Worm (Caenorhabditis elegans): ENCODE data around the gene Y116A8C.43.
"Not testable (repeated sequence)": the region's sequence is repeated elsewhere in the genome, so short reads cannot be mapped to it uniquely, and the experiment has no call there.

The Y116A8C.43 gene

ce11 chrIV:17088849-17089248, at the start of gene Y116A8C.43:
TSS of gene Y116A8C.43 (plus strand) at chrIV:17088851.
- TF ChIP-seq hnd-1 (tag; optimal IDR thresholded peaks at IDR 0.05): no peak
- no peak for TF ChIP-seq tbx-37 (GFP tag; conservative IDR thresholded peaks at IDR 0.05)
- TF ChIP-seq ama-1 (optimal IDR thresholded peaks at IDR 0.05): peak; percentile 64

ce11 chrIV:17039545-17039944, 49.1 kb upstream of the Y116A8C.43 start, which contains the start of gene Y116A8C.19:
TSS of gene Y116A8C.19 (minus strand) at chrIV:17039645.
- TF ChIP-seq tbx-37 (GFP tag; conservative IDR thresholded peaks at IDR 0.05) (no peak), ceh-36 (tag; optimal IDR thresholded peaks at IDR 0.05) (no peak), sea-1 (GFP tag; conservative IDR thresholded peaks at IDR 0.05) (no peak), hmg-4 (GFP tag; optimal IDR thresholded peaks at IDR 0.05) (no peak), hnd-1 (tag; optimal IDR thresholded peaks at IDR 0.05) (no peak)

ce11 chrIV:17040618-17041017, 48.0 kb upstream of the Y116A8C.43 start, which contains the start of gene Y116A8C.20:
TSS of gene Y116A8C.20 (plus strand) at chrIV:17040918.
- TF ChIP-seq ceh-13 (GFP tag; optimal IDR thresholded peaks at IDR 0.05) (no peak), aly-1 (tag; optimal IDR thresholded peaks at IDR 0.05) (no peak), tbx-11 (GFP tag; IDR thresholded peaks at IDR 0.05) (no peak), hmbx-1 (tag; optimal IDR thresholded peaks at IDR 0.05) (no peak), sea-1 (GFP tag; conservative IDR thresholded peaks at IDR 0.05) (no peak), tbx-37 (GFP tag; conservative IDR thresholded peaks at IDR 0.05) (no peak), ama-1 (optimal IDR thresholded peaks at IDR 0.05) (no peak), ets-7 (tag; optimal IDR thresholded peaks at IDR 0.05) (no peak), flt-1 (GFP tag; IDR thresholded peaks at IDR 0.05) (no peak), F13C5.2 (tag; optimal IDR thresholded peaks at IDR 0.05) (no peak), B0310.2 (tag; optimal IDR thresholded peaks at IDR 0.05) (no peak), tra-4 (tag; optimal IDR thresholded peaks at IDR 0.05) (no peak), hmg-4 (GFP tag; optimal IDR thresholded peaks at IDR 0.05) (no peak), scrt-1 (GFP tag; IDR thresholded peaks at IDR 0.05) (no peak), hnd-1 (tag; optimal IDR thresholded peaks at IDR 0.05) (no peak), ceh-36 (tag; optimal IDR thresholded peaks at IDR 0.05) (no peak)

ce11 chrIV:17045691-17046090, 43.0 kb upstream of the Y116A8C.43 start, which contains the start of gene clec-195:
TSS of gene clec-195 (minus strand) at chrIV:17045791.
- TF ChIP-seq F13C5.2 (tag; optimal IDR thresholded peaks at IDR 0.05) (no peak), aly-1 (tag; optimal IDR thresholded peaks at IDR 0.05) (no peak), hnd-1 (tag; optimal IDR thresholded peaks at IDR 0.05) (no peak), hmg-4 (GFP tag; optimal IDR thresholded peaks at IDR 0.05) (no peak), flt-1 (GFP tag; IDR thresholded peaks at IDR 0.05) (no peak), scrt-1 (GFP tag; IDR thresholded peaks at IDR 0.05) (no peak)

ce11 chrIV:17048257-17048656, 40.4 kb upstream of the Y116A8C.43 start, which contains the start of gene athp-3:
TSS of gene athp-3 (minus strand) at chrIV:17048357.
- TF ChIP-seq ets-7 (tag; optimal IDR thresholded peaks at IDR 0.05) (no peak), tbx-11 (GFP tag; IDR thresholded peaks at IDR 0.05) (no peak), aly-1 (tag; optimal IDR thresholded peaks at IDR 0.05) (no peak), flt-1 (GFP tag; IDR thresholded peaks at IDR 0.05) (no peak), scrt-1 (GFP tag; IDR thresholded peaks at IDR 0.05) (no peak), hnd-1 (tag; optimal IDR thresholded peaks at IDR 0.05) (no peak), tbx-37 (GFP tag; conservative IDR thresholded peaks at IDR 0.05) (no peak), ceh-36 (tag; optimal IDR thresholded peaks at IDR 0.05) (no peak), ceh-13 (GFP tag; optimal IDR thresholded peaks at IDR 0.05) (no peak), sea-1 (GFP tag; conservative IDR thresholded peaks at IDR 0.05) (no peak), ama-1 (optimal IDR thresholded peaks at IDR 0.05) (no peak)

ce11 chrIV:17053261-17053660, 35.4 kb upstream of the Y116A8C.43 start, which contains the start of gene Y116A8C.23:
TSS of gene Y116A8C.23 (plus strand) at chrIV:17053561.
- TF ChIP-seq ama-1 (optimal IDR thresholded peaks at IDR 0.05): no peak
- TF ChIP-seq tbx-37 (GFP tag; conservative IDR thresholded peaks at IDR 0.05): no peak
- no peak for TF ChIP-seq F13C5.2 (tag; optimal IDR thresholded peaks at IDR 0.05)
- TF ChIP-seq ceh-13 (GFP tag; optimal IDR thresholded peaks at IDR 0.05): no peak
- TF ChIP-seq hmbx-1 (tag; optimal IDR thresholded peaks at IDR 0.05): no peak
- TF ChIP-seq tbx-11 (GFP tag; IDR thresholded peaks at IDR 0.05): no peak
- TF ChIP-seq hnd-1 (tag; optimal IDR thresholded peaks at IDR 0.05): no peak
- no peak for TF ChIP-seq pes-1 (GFP tag; IDR thresholded peaks at IDR 0.05)
- no peak for TF ChIP-seq scrt-1 (GFP tag; IDR thresholded peaks at IDR 0.05)
- TF ChIP-seq tra-4 (tag; optimal IDR thresholded peaks at IDR 0.05): no peak
- no peak for TF ChIP-seq B0310.2 (tag; optimal IDR thresholded peaks at IDR 0.05)

- TF ChIP-seq pes-1 (GFP tag; IDR thresholded peaks at IDR 0.05) (no peak), flt-1 (GFP tag; IDR thresholded peaks at IDR 0.05) (no peak), F13C5.2 (tag; optimal IDR thresholded peaks at IDR 0.05) (no peak), hnd-1 (tag; optimal IDR thresholded peaks at IDR 0.05) (no peak), scrt-1 (GFP tag; IDR thresholded peaks at IDR 0.05) (no peak), aly-1 (tag; optimal IDR thresholded peaks at IDR 0.05) (no peak), tbx-37 (GFP tag; conservative IDR thresholded peaks at IDR 0.05) (no peak), hmbx-1 (tag; optimal IDR thresholded peaks at IDR 0.05) (no peak), tra-4 (tag; optimal IDR thresholded peaks at IDR 0.05) (no peak), ceh-13 (GFP tag; optimal IDR thresholded peaks at IDR 0.05) (no peak), ceh-36 (tag; optimal IDR thresholded peaks at IDR 0.05) (no peak), B0310.2 (tag; optimal IDR thresholded peaks at IDR 0.05) (no peak), sea-1 (GFP tag; conservative IDR thresholded peaks at IDR 0.05) (no peak), hmg-4 (GFP tag; optimal IDR thresholded peaks at IDR 0.05) (no peak), tbx-11 (GFP tag; IDR thresholded peaks at IDR 0.05) (no peak), ets-7 (tag; optimal IDR thresholded peaks at IDR 0.05) (no peak), ama-1 (optimal IDR thresholded peaks at IDR 0.05) (no peak)
These were observed 30.6 kb upstream of the Y116A8C.43 start, which contains the start of gene Y116A8C.44 for ce11 chrIV:17058036-17058435. TSS of gene Y116A8C.44 (minus strand) at chrIV:17058136.

- TF ChIP-seq ama-1 (optimal IDR thresholded peaks at IDR 0.05); tbx-11 (GFP tag; IDR thresholded peaks at IDR 0.05); sea-1 (GFP tag; conservative IDR thresholded peaks at IDR 0.05): not testable (repeated sequence)
These were observed 25.0 kb upstream of the Y116A8C.43 start, which contains the start of gene Y116A8C.467 for ce11 chrIV:17063700-17064099. TSS of gene Y116A8C.467 (minus strand) at chrIV:17063800.
